Worm (Caenorhabditis elegans) whole organism, L2 larva: ENCODE data around the gene ZK1128.1.

Source experiments
- aly-2 ChIP-seq: fragments of 150-350 bp; optimal IDR thresholded peaks from 2 replicates; lab custom pipeline; 2014; ENCODE audit warnings: missing biosample characterization, missing genetic modification characterization
- ama-1 ChIP-seq: fragments of 150-350 bp; optimal IDR thresholded peaks from 2 replicates; lab custom pipeline; 2018; ENCODE audit warnings: inconsistent platforms
- blmp-1 ChIP-seq: sonication (generic microtip); optimal IDR thresholded peaks from 2 replicates; lab custom pipeline; 2017; ENCODE audit warnings: missing genetic modification characterization, mild to moderate bottlenecking, missing compliant biosample characterization, antibody characterized with exemption, moderate library complexity; ENCODE audit not compliant: insufficient read depth
- ceh-82 ChIP-seq: fragments of 150-350 bp; optimal IDR thresholded peaks from 2 replicates; lab custom pipeline; 2014; ENCODE audit warnings: missing biosample characterization, missing genetic modification characterization
- egl-27 ChIP-seq: sonication (generic microtip); optimal IDR thresholded peaks from 3 replicates; lab custom pipeline; 2017; ENCODE audit warnings: missing biosample characterization, missing genetic modification reagents, missing genetic modification characterization
- elt-3 ChIP-seq: sonication (generic microtip); optimal IDR thresholded peaks from 2 replicates; lab custom pipeline; 2017; ENCODE audit warnings: missing biosample characterization, missing genetic modification characterization
- mab-5 ChIP-seq: fragments of 150-350 bp; optimal IDR thresholded peaks from 2 replicates; lab custom pipeline; 2014; ENCODE audit warnings: missing biosample characterization, missing genetic modification characterization
- nhr-10 ChIP-seq: sonication (generic microtip); optimal IDR thresholded peaks from 2 replicates; lab custom pipeline; 2017; ENCODE audit warnings: missing biosample characterization, missing genetic modification characterization
- nhr-11 ChIP-seq: fragments of 150-350 bp; optimal IDR thresholded peaks from 2 replicates; lab custom pipeline; 2014; ENCODE audit warnings: missing biosample characterization, missing genetic modification characterization
- nhr-23 ChIP-seq: fragments of 150-350 bp; optimal IDR thresholded peaks from 2 replicates; lab custom pipeline; 2014; ENCODE audit warnings: missing biosample characterization, missing genetic modification reagents, missing genetic modification characterization
- nhr-237 ChIP-seq: fragments of 150-350 bp; optimal IDR thresholded peaks from 2 replicates; lab custom pipeline; 2014; ENCODE audit warnings: missing biosample characterization, missing genetic modification characterization
- unc-62 ChIP-seq: fragments of 150-350 bp; optimal IDR thresholded peaks from 2 replicates; lab custom pipeline; 2014; ENCODE audit warnings: missing biosample characterization, missing genetic modification reagents, missing genetic modification characterization
- zag-1 ChIP-seq: fragments of 150-350 bp; optimal IDR thresholded peaks from 2 replicates; lab custom pipeline; 2014; ENCODE audit warnings: missing biosample characterization, missing genetic modification characterization
- ztf-4 ChIP-seq: fragments of 150-350 bp; optimal IDR thresholded peaks from 2 replicates; lab custom pipeline; 2014; ENCODE audit warnings: missing biosample characterization, missing genetic modification characterization

DNA sequence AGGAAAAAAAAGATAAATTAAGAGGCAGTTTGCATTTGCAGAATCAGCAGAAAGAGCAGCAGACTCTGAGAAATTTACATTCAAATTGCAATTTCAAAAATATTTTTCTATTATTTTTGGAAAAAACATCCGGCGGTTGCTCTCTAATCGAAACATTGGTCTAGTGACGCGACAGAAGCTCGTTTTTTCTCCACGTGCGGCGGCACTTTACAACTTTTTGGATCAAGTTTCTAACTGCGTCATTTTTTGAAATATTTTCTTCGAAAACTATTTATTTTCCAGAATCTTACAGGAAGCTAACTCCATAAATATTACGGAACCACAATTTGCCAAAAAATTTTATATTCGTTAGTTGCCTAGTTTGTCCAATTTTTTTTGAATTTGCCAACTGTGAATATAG is 35.4 kb upstream of the ZK1128.1 start:
- no peak for TF ChIP-seq ztf-4 (tag; lab: Kevin White, UChicago)
- TF ChIP-seq blmp-1, result no peak
- TF ChIP-seq nhr-23 (tag; lab: Kevin White, UChicago), result no peak
- no peak for TF ChIP-seq nhr-10 (tag; lab: Kevin White, UChicago)
- TF ChIP-seq mab-5, result no peak
- no peak for TF ChIP-seq ama-1 (lab: Kevin White, UChicago)
- TF ChIP-seq nhr-11 (tag; lab: Kevin White, UChicago), result no peak
- TF ChIP-seq egl-27 (tag; lab: Kevin White, UChicago), result no peak
- TF ChIP-seq elt-3 (tag; lab: Kevin White, UChicago), result no peak
- no peak for TF ChIP-seq unc-62 (GFP tag; lab: Kevin White, UChicago)
- no peak for TF ChIP-seq ceh-82
- no peak for TF ChIP-seq aly-2 (tag; lab: Kevin White, UChicago)
- no peak for TF ChIP-seq zag-1
- no peak for TF ChIP-seq nhr-237
